2 fruit fly cellular contexts compared by ENCODE assay signal in genomic region chr3R:17611836-17612235, dm6.
TF ChIP-seq lines count a peak whose summit lies in the region.

No protein-coding gene starts in this region.

- TF ChIP-seq CTCF in whole organism, embryonic (GFP tag; optimal IDR thresholded peaks at IDR 0.05; lab: Kevin White, UChicago): no peak

TF ChIP-seq in whole organism, embryonic, 481 proteins besides CTCF, POLR2A, EP300 and RAD21 (continues in another document):
- TF ChIP-seq gem (tag; optimal IDR thresholded peaks at IDR 0.05; lab: Kevin White, UChicago) (peak; percentile 66), CG9215 (GFP tag; IDR thresholded peaks at IDR 0.05; lab: Robert Waterston, UW) (no peak), CG43689 (GFP tag; IDR thresholded peaks at IDR 0.05; lab: Robert Waterston, UW) (no peak), Ptx1 (GFP tag; IDR thresholded peaks at IDR 0.05; lab: Robert Waterston, UW) (peak; percentile 48), CG10366 (GFP tag; IDR thresholded peaks at IDR 0.05; lab: Robert Waterston, UW) (no peak), Lhr (GFP tag; optimal IDR thresholded peaks at IDR 0.05; lab: Kevin White, UChicago) (no peak), hth (optimal IDR thresholded peaks at IDR 0.05; lab: Kevin White, UChicago) (no peak), eyg (GFP tag; optimal IDR thresholded peaks at IDR 0.05; lab: Kevin White, UChicago) (no peak), stwl (tag; optimal IDR thresholded peaks at IDR 0.05; lab: Kevin White, UChicago) (no peak), grn (GFP tag; optimal IDR thresholded peaks at IDR 0.05; lab: Kevin White, UChicago) (no peak), unc-4 (GFP tag; IDR thresholded peaks at IDR 0.05; lab: Robert Waterston, UW; ENCODE audit: partially characterized antibody) (no peak), sd (tag; optimal IDR thresholded peaks at IDR 0.05; lab: Kevin White, UChicago) (no peak), PHDP (tag; optimal IDR thresholded peaks at IDR 0.05; lab: Kevin White, UChicago) (peak; percentile 11), gro (GFP tag; optimal IDR thresholded peaks at IDR 0.05; lab: Kevin White, UChicago) (no peak), CG15073 (GFP tag; optimal IDR thresholded peaks at IDR 0.05; lab: Kevin White, UChicago) (no peak), CoRest (tag; optimal IDR thresholded peaks at IDR 0.05; lab: Kevin White, UChicago) (peak; percentile 53), fd102C (GFP tag; optimal IDR thresholded peaks at IDR 0.05; lab: Kevin White, UChicago) (no peak), CG10462 (GFP tag; optimal IDR thresholded peaks at IDR 0.05; lab: Kevin White, UChicago) (no peak), psq (GFP tag; optimal IDR thresholded peaks at IDR 0.05; lab: Kevin White, UChicago) (no peak), CG12659 (GFP tag; optimal IDR thresholded peaks at IDR 0.05; lab: Kevin White, UChicago) (peak; percentile 19), Taf1 (GFP tag; IDR thresholded peaks at IDR 0.05; lab: Robert Waterston, UW) (no peak), da (GFP tag; optimal IDR thresholded peaks at IDR 0.05; lab: Kevin White, UChicago) (no peak), CG17361 (GFP tag; IDR thresholded peaks at IDR 0.05; lab: Robert Waterston, UW) (0 out of 3 replicates have a peak, but pooled peaks have one; percentile 29), Dbx (GFP tag; IDR thresholded peaks at IDR 0.05; lab: Robert Waterston, UW) (no peak), CG17612 (GFP tag; IDR thresholded peaks at IDR 0.05; lab: Robert Waterston, UW) (no peak), mam (GFP tag; optimal IDR thresholded peaks at IDR 0.05; lab: Kevin White, UChicago) (no peak), Antp (GFP tag; optimal IDR thresholded peaks at IDR 0.05; lab: Kevin White, UChicago) (no peak), dmrt11E (tag; optimal IDR thresholded peaks at IDR 0.05; lab: Kevin White, UChicago) (no peak), grau (tag; optimal IDR thresholded peaks at IDR 0.05; lab: Kevin White, UChicago) (peak; percentile 45), CG5245 (GFP tag; optimal IDR thresholded peaks at IDR 0.05; lab: Kevin White, UChicago) (no peak), emc (GFP tag; optimal IDR thresholded peaks at IDR 0.05; lab: Kevin White, UChicago) (no peak), Sox102F (GFP tag; optimal IDR thresholded peaks at IDR 0.05; lab: Kevin White, UChicago) (peak; percentile 10), CG14965 (GFP tag; optimal IDR thresholded peaks at IDR 0.05; lab: Kevin White, UChicago; ENCODE audit: borderline replicate concordance) (no peak), stc (GFP tag; IDR thresholded peaks at IDR 0.05; lab: Robert Waterston, UW) (no peak), CG9932 (GFP tag; IDR thresholded peaks at IDR 0.05; lab: Robert Waterston, UW) (no peak), esg (GFP tag; conservative IDR thresholded peaks at IDR 0.05; lab: Robert Waterston, UW) (no peak), unpg (GFP tag; optimal IDR thresholded peaks at IDR 0.05; lab: Kevin White, UChicago) (peak; percentile 9), Oli (tag; optimal IDR thresholded peaks at IDR 0.05; lab: Kevin White, UChicago) (peak; percentile 20), gt (GFP tag; IDR thresholded peaks at IDR 0.05; lab: Robert Waterston, UW) (no peak), D19A (tag; optimal IDR thresholded peaks at IDR 0.05; lab: Kevin White, UChicago) (peak; percentile 39), jing (GFP tag; optimal IDR thresholded peaks at IDR 0.05; lab: Kevin White, UChicago) (no peak), Nf-YC (tag; optimal IDR thresholded peaks at IDR 0.05; lab: Kevin White, UChicago) (no peak), CG11695 (GFP tag; IDR thresholded peaks at IDR 0.05; lab: Robert Waterston, UW) (0 out of 3 replicates have a peak, but pooled peaks have one; percentile 42), slbo (GFP tag; IDR thresholded peaks at IDR 0.05; lab: Robert Waterston, UW) (peak; percentile 9; the same call in 1 of the 2 replicates), Hand (GFP tag; optimal IDR thresholded peaks at IDR 0.05; lab: Kevin White, UChicago) (no peak), Chrac-16 (GFP tag; optimal IDR thresholded peaks at IDR 0.05; lab: Kevin White, UChicago) (no peak), row (GFP tag; IDR thresholded peaks at IDR 0.05; lab: Robert Waterston, UW) (peak; percentile 25; the same call in 1 of the 3 replicates)

TF ChIP-seq in whole organism, prepupa, 60 proteins besides CTCF, POLR2A, EP300 and RAD21:
- peak; percentile 45 for TF ChIP-seq Eip78C (GFP tag; lab: Kevin White, UChicago)
- TF ChIP-seq CG9139 (GFP tag; optimal IDR thresholded peaks at IDR 0.05; lab: Kevin White, UChicago): no peak
- no peak for TF ChIP-seq Ets96B (tag; optimal IDR thresholded peaks at IDR 0.05; lab: Kevin White, UChicago)

Comparison
In these comparisons a context has a peak if more than half of its experiments do, and no peak if none do; other contexts are left out.
1. Of the 7 proteins assayed by ChIP-seq in both whole organism, embryonic and whole organism, prepupa: peak only in whole organism, embryonic: Sox102F; only in whole organism, prepupa: none; in both: none; in neither: 6.